Worm (Caenorhabditis elegans) whole organism, L4/young adult: ENCODE results near the gene rgs-7.

Source experiments
- W03F9.2 ChIP-seq: fragments of 150-350 bp; optimal IDR thresholded peaks from 2 replicates; lab custom pipeline; 2014; ENCODE audit warnings: missing biosample characterization, missing genetic modification characterization
- dao-5 ChIP-seq: sonication (generic microtip); optimal IDR thresholded peaks from 2 replicates; lab custom pipeline; 2016; ENCODE audit warnings: missing genotype, missing genetic modification characterization, moderate library complexity, missing compliant biosample characterization
- him-1 ChIP-seq: sonication (generic microtip); optimal IDR thresholded peaks from 2 replicates; lab custom pipeline; 2016; ENCODE audit warnings: missing genotype, missing genetic modification reagents, missing genetic modification characterization, missing compliant biosample characterization

ce11 chrX:3548716-3549115, 6.4 kb downstream of the rgs-7 start:
- TF ChIP-seq him-1 (tag; lab: Kevin White, UChicago), result no peak
- TF ChIP-seq W03F9.2, result no peak
- no peak for TF ChIP-seq dao-5 (tag; lab: Kevin White, UChicago)
